Worm (Caenorhabditis elegans) whole organism, midembryonic: Measurements from ENCODE around the gene nduf-11.
A peak's percentile ranks its signal among the peaks of the same experiment; 100 is the strongest.

ENCODE experiments used
- T22C8.4 ChIP-seq: fragments of 200-800 bp; sonication (Bioruptor generic); IDR thresholded peaks from 2 replicates; pipeline ENCODE4 v1.3.6; 2022; ENCODE audit warnings: missing genetic modification characterization, missing compliant biosample characterization
- cog-1 ChIP-seq: sonication (generic microtip); optimal IDR thresholded peaks from 2 replicates; lab custom pipeline; 2016; ENCODE audit warnings: missing genetic modification characterization, missing compliant biosample characterization
- flt-1 ChIP-seq: fragments of 200-800 bp; sonication (Bioruptor generic); IDR thresholded peaks from 2 replicates; pipeline ENCODE4 v1.3.6; 2022; ENCODE audit warnings: missing genetic modification characterization, missing compliant biosample characterization
- klf-2 ChIP-seq: fragments of 200-800 bp; sonication (Bioruptor generic); conservative IDR thresholded peaks from 2 replicates; pipeline ENCODE4 v1.3.6; 2022; ENCODE audit warnings: missing genetic modification reagents, missing genetic modification characterization, missing compliant biosample characterization
- tab-1 ChIP-seq: fragments of 200-800 bp; sonication (Bioruptor generic); IDR thresholded peaks from 2 replicates; pipeline ENCODE4 v1.3.6; 2022; ENCODE audit warnings: missing genetic modification characterization, missing compliant biosample characterization
- ztf-23 ChIP-seq: fragments of 200-800 bp; sonication (Bioruptor generic); IDR thresholded peaks from 2 replicates; pipeline ENCODE4 v1.3.6; 2022; ENCODE audit warnings: missing genetic modification reagents, missing genetic modification characterization, missing compliant biosample characterization
- ztf-29 ChIP-seq: fragments of 200-800 bp; sonication (Bioruptor generic); IDR thresholded peaks from 2 replicates; pipeline ENCODE4 v1.3.6; 2022; ENCODE audit warnings: missing genetic modification reagents, missing genetic modification characterization, missing compliant biosample characterization

DNA sequence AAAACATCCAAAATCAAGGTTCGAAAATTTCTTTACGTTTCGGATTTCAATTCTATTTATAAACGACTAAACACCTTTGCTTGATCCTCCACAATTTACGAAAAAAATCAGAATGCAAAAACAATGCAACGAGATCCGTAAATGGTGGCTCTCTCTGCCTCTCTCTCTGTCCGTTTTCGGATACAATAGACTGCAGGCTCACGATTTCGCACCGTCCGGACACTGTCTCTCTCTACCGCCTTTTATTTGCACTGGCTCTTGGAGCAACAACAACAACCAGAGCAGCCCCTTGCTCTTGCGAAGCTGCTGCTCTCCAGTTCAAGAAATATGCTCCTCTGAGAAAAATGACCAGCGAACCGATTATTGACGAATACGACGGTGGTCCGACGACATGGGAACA is 33.2 kb downstream of the nduf-11 start, which contains the start of gene T24F1.7:
- TF ChIP-seq ztf-29 (GFP tag; lab: Robert Waterston, UW) (no peak), cog-1 (tag; lab: Kevin White, UChicago) (no peak), T22C8.4 (GFP tag; lab: Robert Waterston, UW) (no peak), tab-1 (GFP tag; lab: Robert Waterston, UW) (0 out of 2 replicates have a peak, but pooled peaks have one; percentile 13), klf-2 (GFP tag; lab: Robert Waterston, UW) (no peak), flt-1 (no peak), ztf-23 (no peak)
